Worm (Caenorhabditis elegans) whole organism, L1 larva: Measurements from ENCODE around the gene pfd-2.

Experiments used
- Y116A8C.19 ChIP-seq: sonication (generic microtip); optimal IDR thresholded peaks from 2 replicates; lab custom pipeline; 2016; ENCODE audit warnings: missing compliant biosample characterization, missing genetic modification characterization, borderline replicate concordance
- aha-1 ChIP-seq: fragments of 150-350 bp; optimal IDR thresholded peaks from 2 replicates; lab custom pipeline; 2014; ENCODE audit warnings: missing biosample characterization, missing genetic modification characterization
- alr-1 ChIP-seq: fragments of 200-800 bp; sonication (Bioruptor generic); optimal IDR thresholded peaks from 2 replicates; lab custom pipeline; 2018; ENCODE audit warnings: borderline replicate concordance, mild to moderate bottlenecking, missing genetic modification characterization, missing compliant biosample characterization
- ama-1 ChIP-seq: fragments of 150-350 bp; optimal IDR thresholded peaks from 2 replicates; lab custom pipeline; 2014
- ceh-8 ChIP-seq: fragments of 200-800 bp; sonication (Bioruptor generic); optimal IDR thresholded peaks from 2 replicates; lab custom pipeline; 2018; ENCODE audit warnings: mild to moderate bottlenecking, missing genetic modification characterization, moderate library complexity, missing compliant biosample characterization
- ceh-88 ChIP-seq: fragments of 200-800 bp; sonication (Bioruptor generic); IDR thresholded peaks from 2 replicates; pipeline ENCODE4 v1.3.6; 2022; ENCODE audit warnings: missing genetic modification characterization, missing compliant biosample characterization
- ceh-90 ChIP-seq: sonication (generic microtip); optimal IDR thresholded peaks from 2 replicates; lab custom pipeline; 2016; ENCODE audit warnings: missing genetic modification characterization, missing compliant biosample characterization
- dpl-1 ChIP-seq, 3 experiments: fragments of 150-350 bp in 2 of 3; sonication (generic microtip) in 1 of 3; optimal IDR thresholded peaks; 2 replicates each; lab custom pipeline; 2014 to 2017; ENCODE audit warnings: missing biosample characterization in 3 of 3, missing genetic modification characterization in 3 of 3, missing genetic modification reagents in 3 of 3
- dsc-1 ChIP-seq: sonication (generic microtip); optimal IDR thresholded peaks from 2 replicates; lab custom pipeline; 2016; ENCODE audit warnings: mild to moderate bottlenecking, missing genetic modification characterization, missing compliant biosample characterization
- efl-1 ChIP-seq, 4 experiments: fragments of 150-350 bp; optimal IDR thresholded peaks in 3 of 4; peaks in 1 of 4; 1 replicate in 1 of 4; 2 replicates in 3 of 4; lab custom pipeline; 2014; ENCODE audit warnings: missing biosample characterization in 2 of 4, missing genetic modification characterization in 2 of 4, missing genetic modification reagents in 2 of 4
- efl-3 ChIP-seq: fragments of 200-800 bp; sonication (Bioruptor generic); optimal IDR thresholded peaks from 2 replicates; lab custom pipeline; 2018; ENCODE audit warnings: mild to moderate bottlenecking, missing genetic modification characterization, missing compliant biosample characterization
- egl-13 ChIP-seq: sonication (generic microtip); optimal IDR thresholded peaks from 2 replicates; lab custom pipeline; 2016; ENCODE audit warnings: missing genotype, missing genetic modification reagents, missing genetic modification characterization, missing compliant biosample characterization
- elt-2 ChIP-seq: sonication (generic microtip); optimal IDR thresholded peaks from 2 replicates; lab custom pipeline; 2016; ENCODE audit warnings: missing genetic modification characterization, mild to moderate bottlenecking, inconsistent platforms, missing compliant biosample characterization, missing genetic modification reagents
- fkh-4 ChIP-seq: sonication (generic microtip); optimal IDR thresholded peaks from 2 replicates; lab custom pipeline; 2016; ENCODE audit warnings: missing compliant biosample characterization, missing genetic modification characterization, borderline replicate concordance
- fos-1 ChIP-seq: fragments of 150-350 bp; optimal IDR thresholded peaks from 2 replicates; lab custom pipeline; 2014; ENCODE audit warnings: missing biosample characterization, missing genetic modification characterization
- irx-1 ChIP-seq: sonication (generic microtip); optimal IDR thresholded peaks from 2 replicates; lab custom pipeline; 2016; ENCODE audit warnings: missing genetic modification characterization, missing compliant biosample characterization
- jun-1 ChIP-seq: fragments of 150-350 bp; optimal IDR thresholded peaks from 2 replicates; lab custom pipeline; 2014; ENCODE audit warnings: missing biosample characterization, missing genetic modification reagents, missing genetic modification characterization
- lin-13 ChIP-seq: fragments of 150-350 bp; optimal IDR thresholded peaks from 2 replicates; lab custom pipeline; 2014; ENCODE audit warnings: missing biosample characterization, missing genetic modification reagents, missing genetic modification characterization
- lin-15B ChIP-seq: fragments of 150-350 bp; sonication (generic microtip); optimal IDR thresholded peaks from 3 replicates; lab custom pipeline; 2014; ENCODE audit warnings: missing biosample characterization, missing genetic modification characterization
- lin-39 ChIP-seq: fragments of 150-350 bp; optimal IDR thresholded peaks from 2 replicates; lab custom pipeline; 2014; ENCODE audit warnings: missing biosample characterization, missing genetic modification reagents, missing genetic modification characterization
- mab-9 ChIP-seq: fragments of 200-800 bp; sonication (Bioruptor generic); IDR thresholded peaks from 2 replicates; pipeline ENCODE4 v1.3.6; 2022; ENCODE audit warnings: missing genetic modification reagents, missing genetic modification characterization, missing compliant biosample characterization
- mef-2 ChIP-seq: fragments of 150-350 bp; optimal IDR thresholded peaks from 2 replicates; lab custom pipeline; 2014; ENCODE audit warnings: missing biosample characterization, missing genetic modification characterization
- mep-1 ChIP-seq: fragments of 150-350 bp; optimal IDR thresholded peaks from 2 replicates; lab custom pipeline; 2014; ENCODE audit warnings: missing biosample characterization, missing genetic modification characterization
- nhr-12 ChIP-seq: sonication (generic microtip); optimal IDR thresholded peaks from 2 replicates; lab custom pipeline; 2017; ENCODE audit warnings: missing biosample characterization, missing genetic modification characterization
- nhr-28 ChIP-seq: fragments of 150-350 bp; optimal IDR thresholded peaks from 2 replicates; lab custom pipeline; 2014; ENCODE audit warnings: missing biosample characterization, missing genetic modification characterization
- nhr-76 ChIP-seq: sonication (generic microtip); optimal IDR thresholded peaks from 2 replicates; lab custom pipeline; 2017; ENCODE audit warnings: missing biosample characterization, missing genetic modification characterization
- nhr-90 ChIP-seq: sonication (generic microtip); optimal IDR thresholded peaks from 2 replicates; lab custom pipeline; 2016; ENCODE audit warnings: mild to moderate bottlenecking, missing genetic modification characterization, missing compliant biosample characterization; ENCODE audit not compliant: poor library complexity
- pag-3 ChIP-seq: sonication (generic microtip); optimal IDR thresholded peaks from 2 replicates; lab custom pipeline; 2017; ENCODE audit warnings: missing genetic modification characterization, mild to moderate bottlenecking, missing compliant biosample characterization, antibody characterized with exemption, borderline replicate concordance; ENCODE audit not compliant: insufficient read depth
- pax-3 ChIP-seq: fragments of 200-800 bp; sonication (Bioruptor generic); optimal IDR thresholded peaks from 2 replicates; lab custom pipeline; 2018; ENCODE audit warnings: mild to moderate bottlenecking, missing genetic modification characterization, moderate library complexity, missing compliant biosample characterization
- pqm-1 ChIP-seq: sonication (generic microtip); optimal IDR thresholded peaks from 3 replicates; lab custom pipeline; 2017; ENCODE audit warnings: missing biosample characterization, missing genetic modification characterization
- skn-1 ChIP-seq: fragments of 150-350 bp; optimal IDR thresholded peaks from 2 replicates; lab custom pipeline; 2014; ENCODE audit warnings: missing biosample characterization, missing genetic modification characterization
- sptf-1 ChIP-seq: fragments of 150-350 bp; optimal IDR thresholded peaks from 2 replicates; lab custom pipeline; 2014; ENCODE audit warnings: missing biosample characterization, missing genetic modification characterization
- sup-37 ChIP-seq: fragments of 200-800 bp; sonication (Bioruptor generic); optimal IDR thresholded peaks from 2 replicates; lab custom pipeline; 2018; ENCODE audit warnings: mild to moderate bottlenecking, missing genetic modification characterization, missing compliant biosample characterization
- swsn-7 ChIP-seq: sonication (generic microtip); optimal IDR thresholded peaks from 2 replicates; lab custom pipeline; 2016; ENCODE audit warnings: missing genetic modification characterization, missing compliant biosample characterization
- tbx-2 ChIP-seq: sonication (generic microtip); optimal IDR thresholded peaks from 2 replicates; lab custom pipeline; 2016; ENCODE audit warnings: missing genetic modification characterization, missing compliant biosample characterization
- tlp-1 ChIP-seq: fragments of 150-350 bp; optimal IDR thresholded peaks from 2 replicates; lab custom pipeline; 2014; ENCODE audit warnings: missing biosample characterization, missing genetic modification characterization
- unc-130 ChIP-seq: fragments of 150-350 bp; optimal IDR thresholded peaks from 2 replicates; lab custom pipeline; 2017; ENCODE audit warnings: missing biosample characterization, missing genetic modification characterization, inconsistent platforms
- unc-86 ChIP-seq: sonication (generic microtip); optimal IDR thresholded peaks from 2 replicates; lab custom pipeline; 2016; ENCODE audit warnings: missing genetic modification characterization, missing compliant biosample characterization
- unc-98 ChIP-seq: fragments of 200-800 bp; sonication (Bioruptor generic); IDR thresholded peaks from 2 replicates; pipeline ENCODE4 v1.3.6; 2022; ENCODE audit warnings: missing genetic modification characterization, missing compliant biosample characterization
- vab-15 ChIP-seq: sonication (generic microtip); optimal IDR thresholded peaks from 2 replicates; lab custom pipeline; 2017; ENCODE audit warnings: missing genotype, mild to moderate bottlenecking, missing genetic modification characterization, missing compliant biosample characterization
- ztf-11 ChIP-seq, 2 experiments: sonication (generic microtip); optimal IDR thresholded peaks; 2 replicates each; lab custom pipeline; 2016 to 2017; ENCODE audit warnings: missing genetic modification characterization in 2 of 2, missing biosample characterization in 1 of 2, missing compliant biosample characterization in 1 of 2
- ztf-4 ChIP-seq: fragments of 150-350 bp; optimal IDR thresholded peaks from 2 replicates; lab custom pipeline; 2014; ENCODE audit warnings: missing biosample characterization, missing genetic modification characterization

The pfd-2 gene

ce11 chrII:4316011-4316410, 10.5 kb upstream of the pfd-2 start, which contains the start of gene srw-40:
TSS of gene srw-40 (minus strand) at chrII:4316111.
- TF ChIP-seq nhr-28 (tag; lab: Kevin White, UChicago): no peak
- TF ChIP-seq efl-3: no peak
- no peak for TF ChIP-seq nhr-90 (tag; lab: Kevin White, UChicago)
- no peak for TF ChIP-seq Y116A8C.19 (tag; lab: Kevin White, UChicago)
- TF ChIP-seq mab-9 (GFP tag; lab: Robert Waterston, UW): no peak
- no peak for TF ChIP-seq pax-3 (tag; lab: Kevin White, UChicago)

- no peak for TF ChIP-seq elt-2 (tag; lab: Kevin White, UChicago)
- no peak for TF ChIP-seq efl-1 (optimal IDR thresholded peaks at IDR 0.05; lab: Kevin White, UChicago)
- no peak for TF ChIP-seq efl-1 (GFP tag; optimal IDR thresholded peaks at IDR 0.05 in 1 of 2; lab: Kevin White, UChicago)
- TF ChIP-seq pqm-1 (tag; lab: Kevin White, UChicago): no peak
- no peak for TF ChIP-seq vab-15 (tag; lab: Kevin White, UChicago)
Measured at ce11 chrII:4319537-4320019, 6.9 kb upstream of the pfd-2 start, which contains the start of gene Y52E8A.6. TSS of gene Y52E8A.6 (minus strand) at chrII:4319969.

DNA sequence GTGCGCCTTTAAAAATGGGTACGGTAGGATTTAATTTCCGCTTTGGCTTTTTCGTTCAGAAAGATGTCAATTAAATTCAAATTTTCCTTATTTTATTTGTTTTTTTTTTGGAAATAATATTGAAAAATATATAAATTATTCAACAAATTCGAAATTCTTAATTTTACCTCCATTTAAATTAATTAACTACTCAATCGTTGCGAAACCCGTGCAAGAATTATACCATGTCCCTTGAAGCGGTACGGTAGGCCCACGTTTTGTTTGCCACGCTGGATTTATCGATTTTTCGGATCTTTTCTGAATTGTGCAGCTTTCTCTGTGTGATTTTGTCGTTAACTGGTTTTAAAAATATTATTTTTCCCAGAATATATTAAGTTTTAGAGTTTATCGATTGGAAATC, 6.1 kb upstream of the pfd-2 start, which contains the start of gene Y52E8A.2:
Gene Y52E8A.2, plus strand, starts transcription at position 382 of the 400 bp plus-strand sequence.
- TF ChIP-seq efl-1 (optimal IDR thresholded peaks at IDR 0.05; lab: Kevin White, UChicago): no peak
- TF ChIP-seq efl-1 (GFP tag; optimal IDR thresholded peaks at IDR 0.05 in 1 of 2; lab: Kevin White, UChicago): peak in 1 of 2 experiments; percentile 32
- TF ChIP-seq mef-2 (tag; lab: Kevin White, UChicago): no peak

DNA sequence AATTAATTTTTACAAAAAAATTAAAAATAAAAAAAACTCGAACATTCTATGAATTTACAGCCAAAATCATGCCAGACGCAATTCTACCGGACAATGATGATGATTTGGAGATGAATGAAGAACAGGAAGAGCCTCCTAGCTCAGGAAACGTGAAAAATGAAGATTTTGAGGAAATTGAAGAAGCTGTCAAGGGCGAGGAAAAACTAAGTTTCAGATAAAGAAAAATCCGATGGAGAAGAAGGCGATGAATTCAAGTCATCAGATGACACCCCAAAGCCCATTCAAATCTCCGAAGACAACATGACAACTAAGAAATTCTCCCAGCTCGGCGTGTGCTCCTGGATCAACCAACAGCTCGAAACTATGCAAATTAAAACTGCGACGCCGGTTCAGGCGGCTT, 4.8 kb upstream of the pfd-2 start, which contains the start of gene Y52E8A.1:
Gene Y52E8A.1, plus strand, starts transcription at position 301 of the 400 bp plus-strand sequence.
- TF ChIP-seq ztf-4 (tag; lab: Kevin White, UChicago) (no peak), alr-1 (tag; lab: Kevin White, UChicago) (no peak), fos-1 (tag; lab: Kevin White, UChicago) (no peak), ceh-8 (no peak), sup-37 (GFP tag; lab: Kevin White, UChicago) (no peak), jun-1 (tag; lab: Kevin White, UChicago) (no peak), unc-130 (tag; lab: Kevin White, UChicago) (no peak), swsn-7 (tag; lab: Kevin White, UChicago) (no peak), lin-13 (no peak), mab-9 (GFP tag; lab: Robert Waterston, UW) (no peak), sptf-1 (tag; lab: Kevin White, UChicago) (no peak), nhr-12 (tag; lab: Kevin White, UChicago) (no peak), pag-3 (tag; lab: Kevin White, UChicago) (no peak), ztf-11 (tag; optimal IDR thresholded peaks at IDR 0.05; lab: Kevin White, UChicago) (no peak), nhr-76 (tag; lab: Kevin White, UChicago) (no peak), mep-1 (no peak), lin-39 (tag; lab: Kevin White, UChicago) (no peak), unc-98 (GFP tag; lab: Robert Waterston, UW) (no peak)

DNA sequence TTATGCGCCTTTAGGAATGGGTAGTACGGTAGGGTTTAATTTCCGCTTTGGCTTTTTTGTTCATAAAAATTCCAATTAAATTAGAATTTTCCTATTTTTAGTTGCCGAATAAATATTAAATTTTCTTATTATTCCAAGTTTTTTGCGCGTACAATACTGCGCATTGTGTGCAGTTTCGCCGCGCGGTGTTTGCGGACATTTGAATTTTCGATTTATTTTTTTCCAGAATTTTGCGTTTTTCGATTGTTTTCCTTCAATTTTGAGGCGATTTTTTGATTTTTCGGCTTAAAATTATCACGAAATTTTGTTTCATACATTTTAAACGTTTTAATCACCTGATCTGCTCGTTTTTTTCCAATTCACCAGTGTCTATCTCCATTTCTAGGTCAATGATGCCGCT, 3.6 kb upstream of the pfd-2 start, which contains the start of gene H20J04.6:
Gene H20J04.6, plus strand, starts transcription at position 386 of the 400 bp plus-strand sequence.
- TF ChIP-seq dpl-1 (GFP tag; optimal IDR thresholded peaks at IDR 0.05; lab: Kevin White, UChicago): peak; percentile 24 to 60 (median 44)
- no peak for TF ChIP-seq aha-1 (tag; lab: Kevin White, UChicago)
- peak; percentile 3 for TF ChIP-seq irx-1
- no peak for TF ChIP-seq ama-1 (lab: Kevin White, UChicago)
- no peak for TF ChIP-seq egl-13
- TF ChIP-seq tlp-1 (tag; lab: Kevin White, UChicago): no peak
- no peak for TF ChIP-seq ceh-90 (tag; lab: Kevin White, UChicago)
- TF ChIP-seq skn-1 (tag; lab: Kevin White, UChicago): no peak
- no peak for TF ChIP-seq ceh-88
- TF ChIP-seq dsc-1 (tag; lab: Kevin White, UChicago): peak; percentile 16
- TF ChIP-seq unc-130 (tag; lab: Kevin White, UChicago): peak; percentile 63
- no peak for TF ChIP-seq fkh-4 (tag; lab: Kevin White, UChicago)
- no peak for TF ChIP-seq jun-1 (tag; lab: Kevin White, UChicago)
- no peak for TF ChIP-seq efl-3
- TF ChIP-seq pag-3 (tag; lab: Kevin White, UChicago): no peak
- peak; percentile 7 for TF ChIP-seq unc-86 (tag; lab: Kevin White, UChicago)
- no peak for TF ChIP-seq pax-3 (tag; lab: Kevin White, UChicago)
- no peak for TF ChIP-seq alr-1 (tag; lab: Kevin White, UChicago)
- no peak for TF ChIP-seq lin-15B
- peak; percentile 1 for TF ChIP-seq tbx-2 (tag; lab: Kevin White, UChicago)
- peak; percentile 16 for TF ChIP-seq nhr-90 (tag; lab: Kevin White, UChicago)
- no peak for TF ChIP-seq mab-9 (GFP tag; lab: Robert Waterston, UW)
